Worm (Caenorhabditis elegans): ENCODE data around the gene ehs-1.

ce11 chrII:5839227-5839626, 18.7 kb downstream of the ehs-1 start, which contains the start of gene ZK1248.19:
- TF ChIP-seq aly-2 (tag; optimal IDR thresholded peaks at IDR 0.05) = no peak
- no peak for TF ChIP-seq zag-1 (tag; optimal IDR thresholded peaks at IDR 0.05)
- TF ChIP-seq nfya-1 (tag; optimal IDR thresholded peaks at IDR 0.05; ENCODE audit: insufficient read depth) = peak; percentile 28
- TF ChIP-seq nhr-76 (tag; optimal IDR thresholded peaks at IDR 0.05) = no peak
- no peak for TF ChIP-seq jun-1 (tag; optimal IDR thresholded peaks at IDR 0.05)
- no peak for TF ChIP-seq daf-12 (tag; optimal IDR thresholded peaks at IDR 0.05)
- TF ChIP-seq snpc-4 (tag; optimal IDR thresholded peaks at IDR 0.05) = peak; percentile 0
- no peak for TF ChIP-seq ztf-4 (tag; optimal IDR thresholded peaks at IDR 0.05)
- TF ChIP-seq mdl-1 (tag; optimal IDR thresholded peaks at IDR 0.05) = no peak
- TF ChIP-seq ceh-9 (tag; optimal IDR thresholded peaks at IDR 0.05) = no peak
- TF ChIP-seq sea-2 (GFP tag; optimal IDR thresholded peaks at IDR 0.05) = no peak
- TF ChIP-seq ama-1 (optimal IDR thresholded peaks at IDR 0.05) = peak; percentile 6
- no peak for TF ChIP-seq nhr-67 (tag; optimal IDR thresholded peaks at IDR 0.05)
- TF ChIP-seq nhr-77 (tag; optimal IDR thresholded peaks at IDR 0.05) = no peak
